Worm (Caenorhabditis elegans) whole organism, late embryonic: ENCODE measurements around the gene sre-50.
A peak's percentile ranks its signal among the peaks of the same experiment; 100 is the strongest.

Experiments
- C08G9.2 ChIP-seq: sonication (generic microtip); optimal IDR thresholded peaks from 2 replicates; lab custom pipeline; 2016; ENCODE audit warnings: mild to moderate bottlenecking, missing genetic modification characterization, moderate library complexity, missing compliant biosample characterization
- C38D4.7 ChIP-seq: fragments of 200-800 bp; sonication (Bioruptor generic); optimal IDR thresholded peaks from 2 replicates; lab custom pipeline; 2018; ENCODE audit warnings: mild to moderate bottlenecking, missing genetic modification characterization, moderate library complexity, missing compliant biosample characterization
- K02D7.2 ChIP-seq: sonication (generic microtip); optimal IDR thresholded peaks from 2 replicates; lab custom pipeline; 2017; ENCODE audit warnings: mild to moderate bottlenecking, missing genetic modification characterization, missing compliant biosample characterization
- ceh-18 ChIP-seq: sonication (generic microtip); optimal IDR thresholded peaks from 2 replicates; lab custom pipeline; 2016; ENCODE audit warnings: missing genetic modification characterization, missing compliant biosample characterization
- ceh-19 ChIP-seq: fragments of 200-800 bp; sonication (Bioruptor generic); optimal IDR thresholded peaks from 2 replicates; lab custom pipeline; 2018; ENCODE audit warnings: mild to moderate bottlenecking, missing genetic modification characterization, missing compliant biosample characterization
- ceh-2 ChIP-seq: sonication (generic microtip); optimal IDR thresholded peaks from 2 replicates; lab custom pipeline; 2016; ENCODE audit warnings: missing genotype, missing genetic modification characterization, missing compliant biosample characterization
- ceh-48 ChIP-seq: sonication (generic microtip); optimal IDR thresholded peaks from 2 replicates; lab custom pipeline; 2016; ENCODE audit warnings: missing genetic modification characterization, inconsistent platforms, missing compliant biosample characterization
- ceh-6 ChIP-seq: fragments of 200-800 bp; sonication (Bioruptor generic); optimal IDR thresholded peaks from 2 replicates; lab custom pipeline; 2018; ENCODE audit warnings: mild to moderate bottlenecking, missing genetic modification characterization, missing compliant biosample characterization
- ceh-9 ChIP-seq: sonication (generic microtip); optimal IDR thresholded peaks from 2 replicates; lab custom pipeline; 2016; ENCODE audit warnings: mild to moderate bottlenecking, missing genetic modification characterization, inconsistent platforms, missing compliant biosample characterization
- che-1 ChIP-seq: sonication (generic microtip); optimal IDR thresholded peaks from 2 replicates; lab custom pipeline; 2016; ENCODE audit warnings: mild to moderate bottlenecking, missing genetic modification characterization, missing compliant biosample characterization
- dmd-4 ChIP-seq: sonication (generic microtip); optimal IDR thresholded peaks from 2 replicates; lab custom pipeline; 2016; ENCODE audit warnings: borderline replicate concordance, missing genetic modification characterization, missing compliant biosample characterization
- dve-1 ChIP-seq: sonication (generic microtip); optimal IDR thresholded peaks from 2 replicates; lab custom pipeline; 2017; ENCODE audit warnings: antibody characterized with exemption, mild to moderate bottlenecking, missing genetic modification characterization, missing compliant biosample characterization
- elt-2 ChIP-seq: sonication (generic microtip); optimal IDR thresholded peaks from 2 replicates; lab custom pipeline; 2016; ENCODE audit warnings: missing genetic modification reagents, missing genetic modification characterization, missing compliant biosample characterization
- elt-4 ChIP-seq: sonication (generic microtip); optimal IDR thresholded peaks from 2 replicates; lab custom pipeline; 2016; ENCODE audit warnings: missing genetic modification characterization, missing compliant biosample characterization
- fkh-10 ChIP-seq: fragments of 150-350 bp; optimal IDR thresholded peaks from 2 replicates; lab custom pipeline; 2014; ENCODE audit warnings: missing biosample characterization, missing genetic modification reagents, missing genetic modification characterization
- fkh-6 ChIP-seq: sonication (generic microtip); optimal IDR thresholded peaks from 2 replicates; lab custom pipeline; 2016; ENCODE audit warnings: missing genetic modification characterization, missing compliant biosample characterization
- hlh-15 ChIP-seq: sonication (generic microtip); optimal IDR thresholded peaks from 2 replicates; lab custom pipeline; 2016; ENCODE audit warnings: missing genetic modification characterization, missing compliant biosample characterization
- hlh-30 ChIP-seq: sonication (generic microtip); optimal IDR thresholded peaks from 2 replicates; lab custom pipeline; 2017; ENCODE audit warnings: antibody characterized with exemption, missing genetic modification characterization, missing compliant biosample characterization; ENCODE audit not compliant: insufficient read depth
- lim-6 ChIP-seq: sonication (generic microtip); optimal IDR thresholded peaks from 2 replicates; lab custom pipeline; 2016; ENCODE audit warnings: missing genetic modification characterization, missing compliant biosample characterization
- lin-11 ChIP-seq: fragments of 200-800 bp; sonication (Bioruptor generic); optimal IDR thresholded peaks from 2 replicates; lab custom pipeline; 2018; ENCODE audit warnings: mild to moderate bottlenecking, missing genetic modification characterization, missing compliant biosample characterization
- madf-2 ChIP-seq: sonication (generic microtip); optimal IDR thresholded peaks from 2 replicates; lab custom pipeline; 2017; ENCODE audit warnings: missing genetic modification characterization, missing compliant biosample characterization
- mec-3 ChIP-seq: sonication (generic microtip); optimal IDR thresholded peaks from 2 replicates; lab custom pipeline; 2016; ENCODE audit warnings: borderline replicate concordance, missing genetic modification characterization, missing compliant biosample characterization
- nfya-1 ChIP-seq: sonication (generic microtip); optimal IDR thresholded peaks from 2 replicates; lab custom pipeline; 2017; ENCODE audit warnings: missing genetic modification characterization, mild to moderate bottlenecking, missing compliant biosample characterization, antibody characterized with exemption, moderate library complexity
- npax-4 ChIP-seq: sonication (generic microtip); optimal IDR thresholded peaks from 2 replicates; lab custom pipeline; 2016; ENCODE audit warnings: missing genetic modification characterization, missing compliant biosample characterization
- pag-3 ChIP-seq: sonication (generic microtip); optimal IDR thresholded peaks from 2 replicates; lab custom pipeline; 2016; ENCODE audit warnings: missing compliant biosample characterization, missing genetic modification characterization, borderline replicate concordance
- pax-1 ChIP-seq: fragments of 150-350 bp; optimal IDR thresholded peaks from 2 replicates; lab custom pipeline; 2014; ENCODE audit warnings: missing biosample characterization, missing genetic modification characterization
- pha-4 ChIP-seq: fragments of 150-350 bp; optimal IDR thresholded peaks from 2 replicates; lab custom pipeline; 2018; ENCODE audit warnings: missing biosample characterization, missing genetic modification reagents, missing genetic modification characterization
- sox-2 ChIP-seq: fragments of 200-800 bp; sonication (Bioruptor generic); IDR thresholded peaks from 2 replicates; pipeline ENCODE4 v1.3.6; 2022; ENCODE audit warnings: missing genetic modification reagents, missing genetic modification characterization, missing compliant biosample characterization
- sox-4 ChIP-seq: sonication (generic microtip); optimal IDR thresholded peaks from 2 replicates; lab custom pipeline; 2017; ENCODE audit warnings: mild to moderate bottlenecking, missing genetic modification characterization, inconsistent platforms, missing compliant biosample characterization
- tbx-2 ChIP-seq: sonication (generic microtip); optimal IDR thresholded peaks from 2 replicates; lab custom pipeline; 2016; ENCODE audit warnings: missing genetic modification characterization, missing compliant biosample characterization
- unc-55 ChIP-seq: sonication (generic microtip); optimal IDR thresholded peaks from 2 replicates; lab custom pipeline; 2017; ENCODE audit warnings: missing biosample characterization, missing genetic modification reagents, missing genetic modification characterization
- unc-86 ChIP-seq: sonication (generic microtip); optimal IDR thresholded peaks from 2 replicates; lab custom pipeline; 2016; ENCODE audit warnings: missing genetic modification characterization, missing compliant biosample characterization
- ztf-16 ChIP-seq: sonication (generic microtip); optimal IDR thresholded peaks from 2 replicates; lab custom pipeline; 2017; ENCODE audit warnings: missing genetic modification characterization, missing compliant biosample characterization

The sre-50 gene

ce11 chrII:12280360-12280759 lies 23.0 kb upstream of the sre-50 start, which contains the start of gene ife-5:
Gene ife-5, plus strand, starts transcription at chrII:12280660.
- TF ChIP-seq npax-4 (tag; lab: Kevin White, UChicago) (no peak), C38D4.7 (GFP tag; lab: Kevin White, UChicago) (no peak), pax-1 (no peak), dve-1 (no peak), ceh-19 (GFP tag; lab: Kevin White, UChicago) (no peak), mec-3 (tag; lab: Kevin White, UChicago) (no peak), ceh-9 (tag; lab: Kevin White, UChicago) (no peak)
- TF ChIP-seq, all 69 proteins: peak for 0

ce11 chrII:12284045-12284444 lies 19.3 kb upstream of the sre-50 start:
- TF ChIP-seq pha-4 (tag; lab: Kevin White, UChicago), result no peak
- TF ChIP-seq elt-4, result no peak
- no peak for TF ChIP-seq fkh-6 (tag; lab: Kevin White, UChicago)
- no peak for TF ChIP-seq C08G9.2
- no peak for TF ChIP-seq nfya-1 (tag; lab: Kevin White, UChicago)
- no peak for TF ChIP-seq elt-2 (tag; lab: Kevin White, UChicago)
- TF ChIP-seq unc-86 (tag; lab: Kevin White, UChicago), result no peak
- no peak for TF ChIP-seq dve-1
- no peak for TF ChIP-seq mec-3 (tag; lab: Kevin White, UChicago)
- TF ChIP-seq pag-3 (tag; lab: Kevin White, UChicago), result no peak
- no peak for TF ChIP-seq K02D7.2
- no peak for TF ChIP-seq lim-6 (tag; lab: Kevin White, UChicago)
- TF ChIP-seq ceh-2 (tag; lab: Kevin White, UChicago), result no peak
- TF ChIP-seq ceh-18 (tag; lab: Kevin White, UChicago), result no peak
- TF ChIP-seq tbx-2 (tag; lab: Kevin White, UChicago), result no peak
- TF ChIP-seq fkh-10 (GFP tag; lab: Kevin White, UChicago), result no peak
- no peak for TF ChIP-seq dmd-4 (tag; lab: Kevin White, UChicago)
- no peak for TF ChIP-seq ceh-48 (tag; lab: Kevin White, UChicago)

- TF ChIP-seq madf-2 (tag; lab: Kevin White, UChicago) (no peak), unc-55 (GFP tag; lab: Kevin White, UChicago) (no peak), mec-3 (tag; lab: Kevin White, UChicago) (no peak), sox-2 (GFP tag; lab: Robert Waterston, UW) (no peak), fkh-10 (GFP tag; lab: Kevin White, UChicago) (no peak), ztf-16 (tag; lab: Kevin White, UChicago) (no peak), ceh-6 (GFP tag; lab: Kevin White, UChicago) (no peak), sox-4 (tag; lab: Kevin White, UChicago) (no peak), hlh-15 (tag; lab: Kevin White, UChicago) (no peak), elt-2 (tag; lab: Kevin White, UChicago) (no peak), pax-1 (no peak), ceh-19 (GFP tag; lab: Kevin White, UChicago) (no peak), lin-11 (tag; lab: Kevin White, UChicago) (no peak), ceh-9 (tag; lab: Kevin White, UChicago) (no peak), che-1 (no peak)
These were observed 14.2 kb upstream of the sre-50 start, which contains the start of gene Y57A10A.31 for ce11 chrII:12289085-12289484. Gene Y57A10A.31, plus strand, starts transcription at chrII:12289385.

ce11 chrII:12296591-12296990 lies 6.7 kb upstream of the sre-50 start:
- TF ChIP-seq K02D7.2 (no peak), hlh-30 (tag; lab: Kevin White, UChicago) (peak; percentile 60)

- TF ChIP-seq ceh-48 (tag; lab: Kevin White, UChicago) (peak; percentile 3), ceh-2 (tag; lab: Kevin White, UChicago) (no peak)
These were observed 2.6 kb upstream of the sre-50 start for ce11 chrII:12300680-12301079.
